Worm (Caenorhabditis elegans): ENCODE data around the gene EEED8.12.

EEED8.12 gene

DNA sequence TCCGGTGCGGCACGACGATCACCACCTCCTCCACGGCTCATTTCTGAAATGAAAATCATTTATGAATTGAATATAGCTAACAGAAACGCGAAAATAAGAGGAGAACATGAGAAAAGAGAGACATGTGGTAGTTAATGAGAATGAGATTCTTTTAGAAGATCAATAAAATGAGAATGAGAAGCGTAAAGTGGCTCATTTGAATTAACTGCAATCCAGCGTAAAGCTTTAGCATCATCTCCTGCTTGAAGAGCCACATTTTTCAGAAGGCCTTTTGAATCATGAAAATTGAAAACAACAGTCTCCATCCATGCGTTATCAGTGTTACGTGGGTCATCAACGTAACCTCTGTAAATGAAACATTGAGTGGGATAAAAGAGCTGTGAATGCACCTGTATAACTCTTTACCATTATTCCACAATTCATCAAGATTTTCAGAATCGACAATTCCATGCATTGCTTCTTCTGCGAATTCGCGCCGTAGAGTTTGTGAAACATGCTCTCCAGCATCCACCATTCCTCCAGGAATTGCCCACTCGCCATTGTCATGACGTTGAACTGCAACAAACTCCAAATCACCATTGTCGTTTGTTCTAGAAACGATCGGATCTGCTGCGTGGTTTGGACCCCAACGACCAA is 19.9 kb downstream of the EEED8.12 start, which contains the start of gene rsp-4:
rsp-4 (minus strand) TSS at position 51 of the 636 bp plus-strand sequence.
- TF ChIP-seq attf-5 (GFP tag; optimal IDR thresholded peaks at IDR 0.05): no peak
- 0 out of 2 replicates have a peak, but pooled peaks have one; percentile 36 for TF ChIP-seq nfyb-1 (GFP tag; IDR thresholded peaks at IDR 0.05)

DNA sequence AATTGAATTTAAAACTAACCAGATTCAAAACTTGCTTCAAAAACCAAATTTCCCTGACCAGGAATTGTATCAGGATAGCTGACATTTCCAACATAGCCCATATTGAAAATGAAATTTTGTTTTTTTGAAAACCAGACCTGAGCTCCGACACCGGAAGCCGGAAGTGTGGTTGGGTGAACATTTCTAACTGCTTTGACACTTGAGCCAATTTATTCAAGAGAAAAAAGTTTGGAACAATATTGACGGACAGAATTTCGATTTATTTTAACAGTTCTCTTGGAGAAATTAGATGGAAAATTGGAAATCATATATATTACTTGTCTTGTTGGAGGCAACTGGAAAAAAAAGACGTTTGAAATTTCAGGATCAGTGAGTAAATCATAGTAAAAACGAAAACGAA is 21.6 kb downstream of the EEED8.12 start, which contains the start of gene ccpp-6:
ccpp-6 (minus strand) TSS at position 101 of the 400 bp plus-strand sequence.
- peak; percentile 40; the same call in 1 of the 2 replicates for TF ChIP-seq B0336.3 (GFP tag; IDR thresholded peaks at IDR 0.05)
- TF ChIP-seq let-526 (GFP tag; IDR thresholded peaks at IDR 0.05): no peak
- no peak for TF ChIP-seq nhr-27 (tag; optimal IDR thresholded peaks at IDR 0.05)
- TF ChIP-seq ZK185.1 (tag; optimal IDR thresholded peaks at IDR 0.05; ENCODE audit: poor library complexity, severe bottlenecking): no peak
- TF ChIP-seq him-1 (tag; optimal IDR thresholded peaks at IDR 0.05): peak; percentile 23
- TF ChIP-seq madf-3 (GFP tag; IDR thresholded peaks at IDR 0.05): 0 out of 2 replicates have a peak, but pooled peaks have one; percentile 42
- no peak for TF ChIP-seq snpc-4 (GFP tag; optimal IDR thresholded peaks at IDR 0.05)
- no peak for TF ChIP-seq snpc-4 (tag; optimal IDR thresholded peaks at IDR 0.05)
- 0 out of 2 replicates have a peak, but pooled peaks have one; percentile 22 for TF ChIP-seq hsf-1 (GFP tag; IDR thresholded peaks at IDR 0.05)
- TF ChIP-seq Y53G8AR.9 (GFP tag; conservative IDR thresholded peaks at IDR 0.05): 0 out of 2 replicates have a peak, but pooled peaks have one; percentile 11
- TF ChIP-seq unc-62 (GFP tag; optimal IDR thresholded peaks at IDR 0.05): no peak
- TF ChIP-seq dpl-1 (GFP tag; optimal IDR thresholded peaks at IDR 0.05): no peak
- TF ChIP-seq attf-3 (GFP tag; conservative IDR thresholded peaks at IDR 0.05): no peak
- peak; percentile 36; the same call in 1 of the 2 replicates for TF ChIP-seq Y95B8A.8 (GFP tag; IDR thresholded peaks at IDR 0.05)
- no peak for TF ChIP-seq egl-18 (GFP tag; IDR thresholded peaks at IDR 0.05)
- TF ChIP-seq sea-2 (GFP tag; IDR thresholded peaks at IDR 0.05): no peak

DNA sequence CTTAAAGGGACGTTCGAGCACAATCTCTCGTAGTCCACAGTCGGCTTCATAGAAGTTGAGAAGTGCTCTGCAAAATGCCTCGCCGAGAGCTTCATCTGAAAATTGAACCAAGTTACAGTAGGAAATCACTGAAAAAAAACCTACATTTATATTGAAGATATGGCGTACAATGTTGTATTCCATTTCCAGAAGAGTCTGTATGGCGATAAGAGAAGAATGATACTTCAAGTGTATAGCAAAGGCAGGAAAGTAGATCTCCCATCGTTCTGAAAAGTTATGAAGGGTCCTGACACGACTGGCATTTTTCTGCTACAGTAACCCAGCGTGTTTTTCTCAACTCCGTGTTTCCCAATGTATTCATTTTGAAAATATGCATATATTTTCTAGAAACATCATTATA is 24.5 kb downstream of the EEED8.12 start:
- TF ChIP-seq hrde-1 (tag; optimal IDR thresholded peaks at IDR 0.05; ENCODE audit: borderline replicate concordance): peak; percentile 53
- 0 out of 2 replicates have a peak, but pooled peaks have one; percentile 8 for TF ChIP-seq nfyb-1 (GFP tag; IDR thresholded peaks at IDR 0.05)
- TF ChIP-seq ekl-4 (GFP tag; IDR thresholded peaks at IDR 0.05): no peak

ce11 chrII:5379614-5380077 is 29.2 kb downstream of the EEED8.12 start, which contains the start of gene pkc-3:
Gene pkc-3 (plus strand): TSS chrII:5380027.
- TF ChIP-seq ceh-91 (GFP tag; IDR thresholded peaks at IDR 0.05): no peak
- TF ChIP-seq Y79H2A.3 (GFP tag; conservative IDR thresholded peaks at IDR 0.05): 0 out of 2 replicates have a peak, but pooled peaks have one; percentile 33
- TF ChIP-seq K12H6.12 (tag; optimal IDR thresholded peaks at IDR 0.05): peak; percentile 40
- no peak for TF ChIP-seq F10E7.11 (tag; optimal IDR thresholded peaks at IDR 0.05)
- peak; percentile 76 for TF ChIP-seq atf-7 (tag; optimal IDR thresholded peaks at IDR 0.05)
- TF ChIP-seq Y95B8A.8 (GFP tag; IDR thresholded peaks at IDR 0.05): peak; percentile 88
- peak; percentile 72 for TF ChIP-seq madf-3 (GFP tag; IDR thresholded peaks at IDR 0.05)
- TF ChIP-seq F33H1.4 (GFP tag; IDR thresholded peaks at IDR 0.05): peak; percentile 29; the same call in 1 of the 2 replicates
- TF ChIP-seq rec-8 (tag; optimal IDR thresholded peaks at IDR 0.05): no peak
- TF ChIP-seq sea-2 (GFP tag; IDR thresholded peaks at IDR 0.05): no peak
- TF ChIP-seq Y56A3A.18 (GFP tag; IDR thresholded peaks at IDR 0.05): peak; percentile 84; the same call in 1 of the 2 replicates
- peak; percentile 53 for TF ChIP-seq F52B5.7 (tag; optimal IDR thresholded peaks at IDR 0.05)
- peak; percentile 54 for TF ChIP-seq pha-4 (tag; optimal IDR thresholded peaks at IDR 0.05)
- TF ChIP-seq tlf-1 (GFP tag; optimal IDR thresholded peaks at IDR 0.05): peak; percentile 72
- no peak for TF ChIP-seq nhr-120 (GFP tag; IDR thresholded peaks at IDR 0.05)
- 0 out of 2 replicates have a peak, but pooled peaks have one; percentile 22 for TF ChIP-seq hmg-20 (GFP tag; IDR thresholded peaks at IDR 0.05)
- TF ChIP-seq ceh-40 (GFP tag; IDR thresholded peaks at IDR 0.05): 0 out of 2 replicates have a peak, but pooled peaks have one; percentile 10
- TF ChIP-seq madf-8 (GFP tag; conservative IDR thresholded peaks at IDR 0.05): no peak
- peak; percentile 83 for TF ChIP-seq athp-1 (tag; optimal IDR thresholded peaks at IDR 0.05)
- peak; percentile 55 for TF ChIP-seq die-1 (tag; optimal IDR thresholded peaks at IDR 0.05)
- TF ChIP-seq dox-1 (GFP tag; IDR thresholded peaks at IDR 0.05): peak; percentile 91
- peak; percentile 63 for TF ChIP-seq lin-54 (GFP tag; optimal IDR thresholded peaks at IDR 0.05)
- peak; percentile 32 for TF ChIP-seq xnd-1 (tag; optimal IDR thresholded peaks at IDR 0.05)
- TF ChIP-seq F49E8.2 (tag; optimal IDR thresholded peaks at IDR 0.05; ENCODE audit: insufficient read depth): peak; percentile 28
